Fruit fly (Drosophila melanogaster) whole organism: ENCODE results near the gene CG15386.

Experiments
- CG8478 ChIP-seq: fragments of >200 bp; optimal IDR thresholded peaks from 2 replicates; lab custom pipeline; 2018; ENCODE audit warnings: inconsistent platforms
- Dll ChIP-seq: fragments of >200 bp; optimal IDR thresholded peaks from 2 replicates; lab custom pipeline; 2017
- EcR ChIP-seq, 2 experiments: fragments of >200 bp; optimal IDR thresholded peaks; 2 replicates each; lab custom pipeline; 2017; ENCODE audit warnings: missing biosample characterization in 2 of 2, missing genetic modification characterization in 2 of 2, missing genetic modification reagents in 2 of 2
- pan ChIP-seq: fragments of >200 bp; optimal IDR thresholded peaks from 2 replicates; lab custom pipeline; 2017
- psq ChIP-seq: fragments of >200 bp; optimal IDR thresholded peaks from 2 replicates; lab custom pipeline; 2017
- usp ChIP-seq: fragments of >200 bp; optimal IDR thresholded peaks from 2 replicates; lab custom pipeline; 2017; ENCODE audit warnings: missing biosample characterization, missing genetic modification characterization, mixed read lengths

DNA sequence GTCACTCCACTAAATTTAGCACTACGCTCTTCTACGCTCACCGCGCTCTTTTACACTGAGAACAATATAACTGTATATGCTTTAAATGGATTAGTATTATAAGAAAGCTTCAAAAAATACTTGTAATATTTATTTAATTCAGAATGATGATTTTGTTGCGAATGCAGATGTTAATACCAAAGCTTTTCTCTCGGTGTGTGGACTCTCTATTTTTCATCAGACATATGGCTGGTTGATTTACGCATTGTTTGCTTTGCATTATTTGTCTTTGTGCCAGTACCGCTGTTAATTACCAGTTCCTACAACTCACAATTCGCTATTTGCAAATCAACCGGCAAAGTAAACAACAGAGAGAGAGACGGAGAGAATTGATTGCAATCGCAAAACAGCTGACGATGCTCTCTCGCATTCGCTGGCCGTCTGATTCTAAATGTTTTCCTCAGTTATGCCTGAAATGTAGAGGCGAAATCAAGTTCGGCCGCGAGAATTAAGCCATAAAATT lies 4.7 kb upstream of the CG15386 start:
- TF ChIP-seq pan (lab: Kevin White, UChicago) (no peak), Dll (lab: Kevin White, UChicago) (no peak), psq (lab: Kevin White, UChicago) (no peak), EcR (GFP tag; optimal IDR thresholded peaks at IDR 0.05; lab: Kevin White, UChicago) (no peak), usp (GFP tag; lab: Kevin White, UChicago) (no peak), CG8478 (no peak)
